Worm (Caenorhabditis elegans) whole organism, dauer: ENCODE data around the gene twk-25.

Experiments used
- unc-62 ChIP-seq: sonication (generic microtip); optimal IDR thresholded peaks from 2 replicates; lab custom pipeline; 2017; ENCODE audit warnings: missing biosample characterization, missing genetic modification reagents, missing genetic modification characterization

Gene twk-25

ce11 chrIV:11504416-11504815 lies at the start of gene twk-25:
twk-25 (plus strand) TSS chrIV:11504716.
- no peak for TF ChIP-seq unc-62 (GFP tag; lab: Kevin White, UChicago)

ce11 chrIV:11455824-11456223 lies 48.7 kb upstream of the twk-25 start:
- TF ChIP-seq unc-62 (GFP tag; lab: Kevin White, UChicago), result no peak

ce11 chrIV:11458700-11459263 lies 45.7 kb upstream of the twk-25 start:
- no peak for TF ChIP-seq unc-62 (GFP tag; lab: Kevin White, UChicago)

- TF ChIP-seq unc-62 (GFP tag; lab: Kevin White, UChicago), result no peak
These were observed 44.8 kb upstream of the twk-25 start, which contains the start of gene npr-3 for ce11 chrIV:11459684-11460083. npr-3 (plus strand) TSS chrIV:11459984.

ce11 chrIV:11461335-11461734 lies 43.2 kb upstream of the twk-25 start:
- no peak for TF ChIP-seq unc-62 (GFP tag; lab: Kevin White, UChicago)

ce11 chrIV:11465125-11465524 lies 39.4 kb upstream of the twk-25 start, which contains the start of gene C10C6.3:
C10C6.3 (minus strand) TSS chrIV:11465225.
- TF ChIP-seq unc-62 (GFP tag; lab: Kevin White, UChicago), result no peak

ce11 chrIV:11467413-11467812 lies 37.1 kb upstream of the twk-25 start, which contains the start of gene C10C6.7:
C10C6.7 (minus strand) TSS chrIV:11467513.
- no peak for TF ChIP-seq unc-62 (GFP tag; lab: Kevin White, UChicago)

- no peak for TF ChIP-seq unc-62 (GFP tag; lab: Kevin White, UChicago)
These were observed 34.6 kb upstream of the twk-25 start, which contains the start of the genes C10C6.13 and wht-2 for ce11 chrIV:11469698-11470591. C10C6.13 (minus strand) TSS chrIV:11469748. wht-2 (plus strand) TSS chrIV:11470436.

- no peak for TF ChIP-seq unc-62 (GFP tag; lab: Kevin White, UChicago)
These were observed 32.5 kb upstream of the twk-25 start for ce11 chrIV:11472023-11472422.

ce11 chrIV:11474067-11474466 lies 30.4 kb upstream of the twk-25 start:
- TF ChIP-seq unc-62 (GFP tag; lab: Kevin White, UChicago), result no peak

- no peak for TF ChIP-seq unc-62 (GFP tag; lab: Kevin White, UChicago)
These were observed 29.4 kb upstream of the twk-25 start for ce11 chrIV:11475080-11475479.

ce11 chrIV:11479095-11479494 lies 25.4 kb upstream of the twk-25 start, which contains the start of gene catp-8:
catp-8 (minus strand) TSS chrIV:11479251.
- TF ChIP-seq unc-62 (GFP tag; lab: Kevin White, UChicago), result no peak

ce11 chrIV:11480027-11480896 lies 24.3 kb upstream of the twk-25 start, which contains the start of the genes mbf-1 and nse-4:
mbf-1 (minus strand) TSS chrIV:11480369.
nse-4 (plus strand) TSS chrIV:11480846.
- TF ChIP-seq unc-62 (GFP tag; lab: Kevin White, UChicago), result no peak

- no peak for TF ChIP-seq unc-62 (GFP tag; lab: Kevin White, UChicago)
These were observed 17.7 kb upstream of the twk-25 start for ce11 chrIV:11486859-11487258.

ce11 chrIV:11487889-11488556 lies 16.5 kb upstream of the twk-25 start:
- TF ChIP-seq unc-62 (GFP tag; lab: Kevin White, UChicago), result no peak
